Fruit fly (Drosophila melanogaster): ENCODE measurements around the gene Elp1.

Gene Elp1

dm6 chr3R:11613252-11614036, 37.3 kb upstream of the Elp1 start (continued):
- TF ChIP-seq crp (GFP tag; optimal IDR thresholded peaks at IDR 0.05) (no peak), CG15269 (tag; optimal IDR thresholded peaks at IDR 0.05) (peak; percentile 34), Dad (GFP tag; optimal IDR thresholded peaks at IDR 0.05) (peak; percentile 47), mld (GFP tag; IDR thresholded peaks at IDR 0.05; ENCODE audit: partially characterized antibody) (no peak), dati (GFP tag; IDR thresholded peaks at IDR 0.05) (no peak), z (GFP tag; IDR thresholded peaks at IDR 0.05) (no peak), chinmo (GFP tag; IDR thresholded peaks at IDR 0.05; ENCODE audit: partially characterized antibody) (0 out of 4 replicates have a peak, but pooled peaks have one; percentile 21), otp (GFP tag; IDR thresholded peaks at IDR 0.05) (peak; percentile 60; the same call in 1 of the 3 replicates), corto (GFP tag; optimal IDR thresholded peaks at IDR 0.05) (no peak), CG7839 (tag; optimal IDR thresholded peaks at IDR 0.05) (peak; percentile 71), cato (GFP tag; optimal IDR thresholded peaks at IDR 0.05; ENCODE audit: borderline replicate concordance) (peak; percentile 52), CG10979 (tag; optimal IDR thresholded peaks at IDR 0.05) (peak; percentile 49), CG17385 (GFP tag; optimal IDR thresholded peaks at IDR 0.05) (peak; percentile 42), E2f2 (GFP tag; IDR thresholded peaks at IDR 0.05) (peak; percentile 84), CG5245 (GFP tag; optimal IDR thresholded peaks at IDR 0.05) (peak; percentile 83), CG16813 (GFP tag; IDR thresholded peaks at IDR 0.05; ENCODE audit: partially characterized antibody) (peak; percentile 46; the same call in 1 of the 3 replicates), jumu (GFP tag; optimal IDR thresholded peaks at IDR 0.05) (no peak), slp2 (GFP tag; optimal IDR thresholded peaks at IDR 0.05) (peak; percentile 24), CG14050 (GFP tag; IDR thresholded peaks at IDR 0.05) (peak; percentile 20; the same call in 1 of the 3 replicates), CG6791 (GFP tag; IDR thresholded peaks at IDR 0.05; ENCODE audit: partially characterized antibody) (peak; percentile 14; the same call in 1 of the 3 replicates), dmrt11E (tag; optimal IDR thresholded peaks at IDR 0.05) (peak; percentile 61), CG3281 (GFP tag; optimal IDR thresholded peaks at IDR 0.05) (no peak), ind (GFP tag; optimal IDR thresholded peaks at IDR 0.05) (peak; percentile 21), NFAT (GFP tag; IDR thresholded peaks at IDR 0.05) (peak; percentile 93), CG12236 (GFP tag; optimal IDR thresholded peaks at IDR 0.05) (no peak), zfh1 (GFP tag; IDR thresholded peaks at IDR 0.05) (peak; percentile 70; the same call in 2 of the 3 replicates), cwo (GFP tag; optimal IDR thresholded peaks at IDR 0.05) (no peak), Ptx1 (GFP tag; IDR thresholded peaks at IDR 0.05) (peak; percentile 82), cas (GFP tag; IDR thresholded peaks at IDR 0.05) (peak; percentile 42; the same call in 1 of the 2 replicates), CG11456 (GFP tag; IDR thresholded peaks at IDR 0.05) (peak; percentile 96), CG4404 (GFP tag; IDR thresholded peaks at IDR 0.05) (peak; percentile 45), dm (GFP tag; optimal IDR thresholded peaks at IDR 0.05) (peak; percentile 24), CG2712 (tag; optimal IDR thresholded peaks at IDR 0.05) (peak; percentile 78), CG2120 (GFP tag; optimal IDR thresholded peaks at IDR 0.05) (peak; percentile 68), CG3407 (GFP tag; optimal IDR thresholded peaks at IDR 0.05) (no peak), pnt (GFP tag; optimal IDR thresholded peaks at IDR 0.05) (no peak), stwl (tag; optimal IDR thresholded peaks at IDR 0.05) (peak; percentile 68), CG8290 (GFP tag; optimal IDR thresholded peaks at IDR 0.05) (peak; percentile 87), CG8290 (tag; optimal IDR thresholded peaks at IDR 0.05) (peak in 1 of 2 experiments; percentile 68), CG6689 (GFP tag; IDR thresholded peaks at IDR 0.05) (0 out of 2 replicates have a peak, but pooled peaks have one; percentile 37), dmrt99B (tag; optimal IDR thresholded peaks at IDR 0.05) (peak; percentile 46), Taf1 (GFP tag; IDR thresholded peaks at IDR 0.05) (no peak), CG11695 (GFP tag; IDR thresholded peaks at IDR 0.05) (0 out of 3 replicates have a peak, but pooled peaks have one; percentile 12), ab (GFP tag; optimal IDR thresholded peaks at IDR 0.05) (peak; percentile 29), shn (GFP tag; optimal IDR thresholded peaks at IDR 0.05) (peak; percentile 38), Chrac-16 (GFP tag; optimal IDR thresholded peaks at IDR 0.05) (peak; percentile 82), CG2889 (GFP tag; IDR thresholded peaks at IDR 0.05) (no peak), CG11093 (GFP tag; IDR thresholded peaks at IDR 0.05) (0 out of 3 replicates have a peak, but pooled peaks have one; percentile 28), Rfx (GFP tag; IDR thresholded peaks at IDR 0.05) (peak; percentile 88)
